Worm (Caenorhabditis elegans): ENCODE data around the gene lin-1.
A peak's percentile ranks its signal among the peaks of the same experiment; 100 is the strongest.

The lin-1 gene

ce11 chrIV:2348862-2349321 is 48.8 kb upstream of the lin-1 start, which contains the start of the genes ppgn-1 and tftc-1 (continued):
- no peak for TF ChIP-seq Y79H2A.3 (GFP tag; conservative IDR thresholded peaks at IDR 0.05)
- no peak for TF ChIP-seq dpff-1 (tag; optimal IDR thresholded peaks at IDR 0.05)
- TF ChIP-seq snpc-3.4 (tag; optimal IDR thresholded peaks at IDR 0.05), result no peak
- no peak for TF ChIP-seq Y67H2A.10 (GFP tag; conservative IDR thresholded peaks at IDR 0.05)
- no peak for TF ChIP-seq mes-4 (tag; optimal IDR thresholded peaks at IDR 0.05)
- peak; percentile 92 for TF ChIP-seq ztf-18 (tag; optimal IDR thresholded peaks at IDR 0.05)
- no peak for TF ChIP-seq unc-62 (GFP tag; optimal IDR thresholded peaks at IDR 0.05)
- TF ChIP-seq F23B12.7 (tag; optimal IDR thresholded peaks at IDR 0.05; ENCODE audit: insufficient read depth), result peak; percentile 9
- no peak for TF ChIP-seq atf-7 (tag; optimal IDR thresholded peaks at IDR 0.05)
- no peak for TF ChIP-seq nhr-120 (GFP tag; IDR thresholded peaks at IDR 0.05)
- TF ChIP-seq ceh-79 (tag; optimal IDR thresholded peaks at IDR 0.05), result no peak
- TF ChIP-seq pha-4 (tag; optimal IDR thresholded peaks at IDR 0.05), result no peak
- no peak for TF ChIP-seq ccch-3 (GFP tag; optimal IDR thresholded peaks at IDR 0.05)
- TF ChIP-seq hsf-1 (GFP tag; IDR thresholded peaks at IDR 0.05), result no peak
- TF ChIP-seq zfh-2 (GFP tag; conservative IDR thresholded peaks at IDR 0.05), result no peak
- peak; percentile 20 for TF ChIP-seq lsl-1 (GFP tag; optimal IDR thresholded peaks at IDR 0.05)
- TF ChIP-seq snpc-4 (GFP tag; optimal IDR thresholded peaks at IDR 0.05), result no peak
- no peak for TF ChIP-seq snpc-4 (tag; optimal IDR thresholded peaks at IDR 0.05)
- no peak for TF ChIP-seq rec-8 (tag; optimal IDR thresholded peaks at IDR 0.05)
- TF ChIP-seq F22D6.2 (tag; optimal IDR thresholded peaks at IDR 0.05), result no peak
- no peak for TF ChIP-seq nfya-2 (GFP tag; IDR thresholded peaks at IDR 0.05)
- peak; percentile 16 for TF ChIP-seq repo-1 (tag; optimal IDR thresholded peaks at IDR 0.05)
- TF ChIP-seq cebp-2 (GFP tag; IDR thresholded peaks at IDR 0.05), result no peak
- no peak for TF ChIP-seq F52B5.7 (tag; optimal IDR thresholded peaks at IDR 0.05)
- no peak for TF ChIP-seq aptf-2 (GFP tag; conservative IDR thresholded peaks at IDR 0.05)
- no peak for TF ChIP-seq akir-1 (GFP tag; optimal IDR thresholded peaks at IDR 0.05)
- TF ChIP-seq zim-3 (tag; optimal IDR thresholded peaks at IDR 0.05), result no peak
- peak; percentile 56 for TF ChIP-seq lin-40 (tag; optimal IDR thresholded peaks at IDR 0.05)
- no peak for TF ChIP-seq F33H1.4 (GFP tag; IDR thresholded peaks at IDR 0.05)
- TF ChIP-seq rcor-1 (GFP tag; IDR thresholded peaks at IDR 0.05), result no peak
- TF ChIP-seq B0261.1 (tag; optimal IDR thresholded peaks at IDR 0.05), result no peak
- TF ChIP-seq lin-54 (GFP tag; optimal IDR thresholded peaks at IDR 0.05), result peak; percentile 52

- no peak for TF ChIP-seq F10E7.11 (tag; optimal IDR thresholded peaks at IDR 0.05)
- TF ChIP-seq bed-1 (GFP tag; IDR thresholded peaks at IDR 0.05), result no peak
- no peak for TF ChIP-seq nhr-80 (tag; optimal IDR thresholded peaks at IDR 0.05)
- no peak for TF ChIP-seq snpc-3.4 (tag; optimal IDR thresholded peaks at IDR 0.05)
- TF ChIP-seq lag-1 (GFP tag; IDR thresholded peaks at IDR 0.05), result no peak
- no peak for TF ChIP-seq hmg-20 (GFP tag; IDR thresholded peaks at IDR 0.05)
- TF ChIP-seq chd-7 (tag; optimal IDR thresholded peaks at IDR 0.05), result no peak
- TF ChIP-seq snpc-1.3 (tag; optimal IDR thresholded peaks at IDR 0.05; ENCODE audit: insufficient read depth), result no peak
- TF ChIP-seq bed-2 (GFP tag; IDR thresholded peaks at IDR 0.05), result no peak
- no peak for TF ChIP-seq snpc-1.1 (tag; optimal IDR thresholded peaks at IDR 0.05; ENCODE audit: insufficient read depth)
These were observed 33.9 kb upstream of the lin-1 start for ce11 chrIV:2334012-2334411.

Measured in whole organism, young adult.